Worm (Caenorhabditis elegans) whole organism, L2 larva: ENCODE measurements around the gene ugt-18.
"Not testable (repeated sequence)": the region's sequence is repeated elsewhere in the genome, so short reads cannot be mapped to it uniquely, and the experiment has no call there.

Experiments used
- C34F6.9 ChIP-seq: fragments of 150-350 bp; optimal IDR thresholded peaks from 2 replicates; lab custom pipeline; 2014; ENCODE audit warnings: missing biosample characterization, missing genetic modification characterization
- F13H6.1 ChIP-seq: sonication (generic microtip); optimal IDR thresholded peaks from 2 replicates; lab custom pipeline; 2016; ENCODE audit warnings: missing genetic modification characterization, missing compliant biosample characterization
- R02D3.7 ChIP-seq: fragments of 150-350 bp; optimal IDR thresholded peaks from 2 replicates; lab custom pipeline; 2014; ENCODE audit warnings: missing biosample characterization, missing genetic modification characterization
- ZK546.5 ChIP-seq: sonication (generic microtip); optimal IDR thresholded peaks from 2 replicates; lab custom pipeline; 2017; ENCODE audit warnings: missing biosample characterization, missing genetic modification characterization
- ama-1 ChIP-seq: fragments of 150-350 bp; optimal IDR thresholded peaks from 2 replicates; lab custom pipeline; 2018; ENCODE audit warnings: inconsistent platforms
- blmp-1 ChIP-seq: sonication (generic microtip); optimal IDR thresholded peaks from 2 replicates; lab custom pipeline; 2017; ENCODE audit warnings: missing genetic modification characterization, mild to moderate bottlenecking, missing compliant biosample characterization, antibody characterized with exemption, moderate library complexity; ENCODE audit not compliant: insufficient read depth
- ceh-16 ChIP-seq: fragments of 150-350 bp; optimal IDR thresholded peaks from 2 replicates; lab custom pipeline; 2014; ENCODE audit warnings: missing biosample characterization, missing genetic modification characterization
- ceh-82 ChIP-seq: fragments of 150-350 bp; optimal IDR thresholded peaks from 2 replicates; lab custom pipeline; 2014; ENCODE audit warnings: missing biosample characterization, missing genetic modification characterization
- egl-27 ChIP-seq: sonication (generic microtip); optimal IDR thresholded peaks from 3 replicates; lab custom pipeline; 2017; ENCODE audit warnings: missing biosample characterization, missing genetic modification reagents, missing genetic modification characterization
- elt-1 ChIP-seq: fragments of 150-350 bp; optimal IDR thresholded peaks from 2 replicates; lab custom pipeline; 2014; ENCODE audit warnings: missing biosample characterization, missing genetic modification characterization
- fos-1 ChIP-seq: fragments of 150-350 bp; optimal IDR thresholded peaks from 2 replicates; lab custom pipeline; 2014; ENCODE audit warnings: missing biosample characterization, missing genetic modification characterization
- lin-13 ChIP-seq: fragments of 150-350 bp; optimal IDR thresholded peaks from 2 replicates; lab custom pipeline; 2014; ENCODE audit warnings: missing biosample characterization, missing genetic modification reagents, missing genetic modification characterization
- mab-5 ChIP-seq: fragments of 150-350 bp; optimal IDR thresholded peaks from 2 replicates; lab custom pipeline; 2014; ENCODE audit warnings: missing biosample characterization, missing genetic modification characterization
- mdl-1 ChIP-seq, 2 experiments: fragments of 150-350 bp in 1 of 2; sonication (generic microtip) in 1 of 2; optimal IDR thresholded peaks; 2 replicates each; lab custom pipeline; 2017; ENCODE audit warnings: missing biosample characterization in 2 of 2, missing genetic modification characterization in 2 of 2
- nhr-10 ChIP-seq: sonication (generic microtip); optimal IDR thresholded peaks from 2 replicates; lab custom pipeline; 2017; ENCODE audit warnings: missing biosample characterization, missing genetic modification characterization
- nhr-11 ChIP-seq: fragments of 150-350 bp; optimal IDR thresholded peaks from 2 replicates; lab custom pipeline; 2014; ENCODE audit warnings: missing biosample characterization, missing genetic modification characterization
- nhr-12 ChIP-seq: fragments of 150-350 bp; optimal IDR thresholded peaks from 2 replicates; lab custom pipeline; 2014; ENCODE audit warnings: missing biosample characterization, missing genetic modification characterization
- nhr-129 ChIP-seq: fragments of 150-350 bp; optimal IDR thresholded peaks from 2 replicates; lab custom pipeline; 2014; ENCODE audit warnings: missing biosample characterization, missing genetic modification characterization
- nhr-21 ChIP-seq: fragments of 150-350 bp; optimal IDR thresholded peaks from 2 replicates; lab custom pipeline; 2014; ENCODE audit warnings: missing biosample characterization, missing genetic modification characterization
- nhr-25 ChIP-seq: fragments of 150-350 bp; sonication (generic microtip); optimal IDR thresholded peaks from 3 replicates; lab custom pipeline; 2014; ENCODE audit warnings: missing biosample characterization, missing genetic modification characterization
- nhr-6 ChIP-seq: fragments of 150-350 bp; optimal IDR thresholded peaks from 2 replicates; lab custom pipeline; 2014; ENCODE audit warnings: missing biosample characterization, missing genetic modification characterization
- sem-4 ChIP-seq: fragments of 150-350 bp; optimal IDR thresholded peaks from 2 replicates; lab custom pipeline; 2014; ENCODE audit warnings: missing biosample characterization, missing genetic modification reagents, missing genetic modification characterization
- skn-1 ChIP-seq: sonication (generic microtip); optimal IDR thresholded peaks from 2 replicates; lab custom pipeline; 2017; ENCODE audit warnings: missing biosample characterization, missing genetic modification characterization
- sma-9 ChIP-seq, 2 experiments: fragments of 150-350 bp in 1 of 2; sonication (generic microtip) in 1 of 2; optimal IDR thresholded peaks; 2 replicates each; lab custom pipeline; 2014 to 2016; ENCODE audit warnings: missing genetic modification characterization in 2 of 2, mild to moderate bottlenecking in 1 of 2, missing biosample characterization in 1 of 2, missing compliant biosample characterization in 1 of 2, missing genetic modification reagents in 1 of 2, moderate library complexity in 1 of 2
- snpc-4 ChIP-seq: fragments of 150-350 bp; optimal IDR thresholded peaks from 2 replicates; lab custom pipeline; 2014; ENCODE audit warnings: missing biosample characterization, missing genetic modification characterization
- unc-39 ChIP-seq: fragments of 150-350 bp; optimal IDR thresholded peaks from 2 replicates; lab custom pipeline; 2014; ENCODE audit warnings: missing biosample characterization, missing genetic modification characterization
- unc-62 ChIP-seq: fragments of 150-350 bp; optimal IDR thresholded peaks from 2 replicates; lab custom pipeline; 2014; ENCODE audit warnings: missing biosample characterization, missing genetic modification reagents, missing genetic modification characterization
- zag-1 ChIP-seq: fragments of 150-350 bp; optimal IDR thresholded peaks from 2 replicates; lab custom pipeline; 2014; ENCODE audit warnings: missing biosample characterization, missing genetic modification characterization
- ztf-11 ChIP-seq: sonication (generic microtip); optimal IDR thresholded peaks from 2 replicates; lab custom pipeline; 2017; ENCODE audit warnings: missing biosample characterization, missing genetic modification characterization

ugt-18 gene

DNA sequence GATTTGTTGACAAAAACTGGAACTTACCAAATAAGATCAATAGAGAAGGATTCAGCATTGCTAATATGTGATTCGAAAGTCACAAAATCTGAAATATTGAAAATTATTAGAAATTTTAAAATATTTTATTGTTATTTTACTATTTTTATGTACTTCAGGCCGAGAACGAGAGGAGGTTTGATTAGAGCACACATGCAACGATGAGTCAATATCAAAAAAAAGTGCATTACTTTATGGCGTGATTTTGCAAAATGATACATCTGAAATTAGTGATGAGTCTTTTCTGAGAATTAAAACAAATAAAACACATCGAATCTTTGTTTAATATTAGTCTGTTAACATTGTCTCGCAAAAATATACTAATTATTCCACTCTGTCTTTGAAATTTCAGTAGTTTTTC is 24.7 kb downstream of the ugt-18 start:
- TF ChIP-seq nhr-129 (tag; lab: Kevin White, UChicago) (no peak), nhr-21 (tag; lab: Kevin White, UChicago) (no peak), fos-1 (tag; lab: Kevin White, UChicago) (peak; percentile 65), lin-13 (no peak)

ce11 chrV:12845247-12845646 is 25.2 kb downstream of the ugt-18 start, which contains the start of gene C44H9.6:
C44H9.6 (minus strand) TSS chrV:12845347.
- TF ChIP-seq nhr-25 (tag; lab: Kevin White, UChicago), result no peak
- TF ChIP-seq C34F6.9, result no peak
- TF ChIP-seq fos-1 (tag; lab: Kevin White, UChicago), result peak; percentile 16

DNA sequence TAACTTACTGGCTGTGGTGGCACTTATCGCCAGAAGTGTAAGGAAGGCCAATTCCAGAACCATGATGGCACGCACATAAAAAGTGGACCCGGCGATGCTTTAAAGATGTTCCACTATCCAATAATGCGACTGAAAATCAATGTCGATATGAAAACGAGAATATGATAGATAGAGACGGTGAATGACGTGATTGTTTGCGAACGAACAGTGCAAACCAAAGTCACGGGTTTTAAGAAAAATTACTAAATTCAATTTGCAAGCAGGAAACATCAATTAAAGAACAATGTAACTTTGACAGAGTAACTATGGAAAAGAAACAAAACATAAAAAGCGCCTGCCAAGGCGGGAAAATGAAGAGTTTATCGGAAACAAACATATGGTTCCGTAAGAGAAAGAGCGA is 29.7 kb downstream of the ugt-18 start, which contains the start of gene C44H9.5:
TSS of gene C44H9.5 (minus strand) at position 129 of the 400 bp plus-strand sequence.
- TF ChIP-seq fos-1 (tag; lab: Kevin White, UChicago), result peak; percentile 8
- no peak for TF ChIP-seq mdl-1 (tag; optimal IDR thresholded peaks at IDR 0.05; lab: Kevin White, UChicago)

ce11 chrV:12852355-12852754 is 32.3 kb downstream of the ugt-18 start:
- TF ChIP-seq fos-1 (tag; lab: Kevin White, UChicago) (peak; percentile 8), nhr-10 (no peak), blmp-1 (tag; lab: Kevin White, UChicago) (no peak)

DNA sequence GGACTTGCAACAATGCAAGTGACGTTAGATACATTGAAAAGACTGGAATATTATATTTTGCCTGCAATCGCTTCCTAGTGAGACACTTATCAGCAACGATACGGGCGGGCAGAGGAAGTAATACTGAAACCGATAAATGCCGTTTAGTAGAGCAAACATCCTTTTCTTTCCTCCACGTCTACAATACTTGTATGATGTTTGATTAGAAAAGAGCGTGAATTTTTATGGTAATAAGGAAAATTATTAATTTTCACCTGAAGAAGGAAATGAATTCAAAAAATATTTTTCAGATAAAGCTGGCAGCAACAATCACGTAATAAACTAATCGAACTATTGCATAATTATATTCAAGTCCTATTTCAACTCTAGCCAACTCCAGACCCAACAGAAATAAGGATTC is 34.7 kb downstream of the ugt-18 start, which contains the start of gene C44H9.7:
TSS of gene C44H9.7 (minus strand) at position 101 of the 400 bp plus-strand sequence.
- TF ChIP-seq ama-1 (lab: Kevin White, UChicago), result no peak
- no peak for TF ChIP-seq nhr-10
- no peak for TF ChIP-seq ceh-16 (tag; lab: Kevin White, UChicago)
- TF ChIP-seq nhr-21 (tag; lab: Kevin White, UChicago), result no peak
- TF ChIP-seq skn-1, result no peak
- TF ChIP-seq zag-1 (tag; lab: Kevin White, UChicago), result no peak
- TF ChIP-seq egl-27 (tag; lab: Kevin White, UChicago), result no peak
- TF ChIP-seq unc-62 (GFP tag; lab: Kevin White, UChicago), result no peak
- TF ChIP-seq blmp-1 (tag; lab: Kevin White, UChicago), result no peak
- no peak for TF ChIP-seq ztf-11 (tag; lab: Kevin White, UChicago)
- TF ChIP-seq nhr-129 (tag; lab: Kevin White, UChicago), result no peak
- no peak for TF ChIP-seq sem-4
- no peak for TF ChIP-seq sma-9 (GFP tag; optimal IDR thresholded peaks at IDR 0.05; lab: Kevin White, UChicago)
- no peak for TF ChIP-seq sma-9 (tag; optimal IDR thresholded peaks at IDR 0.05; lab: Kevin White, UChicago)
- TF ChIP-seq mab-5, result no peak
- no peak for TF ChIP-seq snpc-4 (tag; lab: Kevin White, UChicago)
- TF ChIP-seq ZK546.5, result no peak
- TF ChIP-seq elt-1, result no peak
- no peak for TF ChIP-seq F13H6.1 (tag; lab: Kevin White, UChicago)
- TF ChIP-seq C34F6.9, result no peak
- TF ChIP-seq nhr-6 (tag; lab: Kevin White, UChicago), result no peak

ce11 chrV:12859144-12859543 is 39.1 kb downstream of the ugt-18 start, which contains the start of gene anp-1:
anp-1 (plus strand) TSS chrV:12859444.
- TF ChIP-seq R02D3.7 (tag; lab: Kevin White, UChicago) (no peak), sem-4 (no peak), unc-39 (tag; lab: Kevin White, UChicago) (no peak), nhr-11 (tag; lab: Kevin White, UChicago) (no peak), nhr-25 (tag; lab: Kevin White, UChicago) (no peak), ceh-82 (tag; lab: Kevin White, UChicago) (no peak), nhr-12 (tag; lab: Kevin White, UChicago) (no peak)
- TF ChIP-seq, all 48 proteins: peak for 0

ce11 chrV:12865615-12866014 is 45.6 kb downstream of the ugt-18 start, which contains the start of gene T07F10.5:
T07F10.5 (plus strand) TSS chrV:12865915.
- TF ChIP-seq unc-62 (GFP tag; lab: Kevin White, UChicago); sma-9 (GFP tag; optimal IDR thresholded peaks at IDR 0.05; lab: Kevin White, UChicago); sma-9 (tag; optimal IDR thresholded peaks at IDR 0.05; lab: Kevin White, UChicago); ama-1 (lab: Kevin White, UChicago): not testable (repeated sequence)
